Worm (Caenorhabditis elegans): ENCODE results near the gene Y105C5B.8.

The Y105C5B.8 gene

DNA sequence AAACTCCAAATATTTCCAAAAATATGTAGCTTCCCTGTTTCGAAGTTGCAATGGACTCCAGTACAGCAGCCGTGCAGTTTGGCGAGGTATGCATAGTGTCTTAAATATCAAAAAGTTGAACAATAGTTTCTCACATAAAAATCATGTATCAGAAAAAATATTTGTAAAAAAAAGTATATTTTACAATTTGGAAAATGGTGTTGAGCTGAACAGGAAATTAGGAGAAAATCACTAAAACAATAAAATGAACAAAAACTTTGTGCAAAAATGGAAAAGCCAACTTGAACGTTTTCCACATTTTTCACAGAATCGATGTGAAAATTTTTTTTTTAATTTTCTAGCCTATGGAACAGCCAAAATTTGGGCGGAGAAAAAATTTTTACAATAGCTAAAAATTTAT lies at the start of gene Y105C5B.8:
Y105C5B.8 (minus strand) TSS at position 101 of the 400 bp plus-strand sequence.
- TF ChIP-seq him-1 (tag; optimal IDR thresholded peaks at IDR 0.05), result no peak
- no peak for TF ChIP-seq dao-5 (tag; optimal IDR thresholded peaks at IDR 0.05)
- no peak for TF ChIP-seq W03F9.2 (tag; optimal IDR thresholded peaks at IDR 0.05)

DNA sequence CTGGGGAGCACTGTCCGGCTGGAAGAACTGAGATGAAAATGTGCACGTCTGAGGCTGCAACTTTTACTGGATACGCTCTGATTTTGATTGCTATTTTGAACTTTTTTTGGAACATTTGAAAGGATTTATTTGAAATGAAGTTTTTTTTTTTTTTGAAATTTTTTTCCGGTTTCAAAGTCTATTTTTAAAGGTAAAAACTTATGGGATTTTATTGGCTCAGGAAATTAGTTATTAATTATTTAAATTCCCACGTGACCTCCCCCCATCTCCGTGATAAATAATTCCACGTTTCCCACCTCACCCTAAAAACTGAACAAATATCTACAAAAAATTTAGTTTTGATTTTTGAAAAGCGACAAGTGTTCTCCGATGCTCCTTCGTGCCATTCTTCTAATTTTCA lies 37.7 kb upstream of the Y105C5B.8 start, which contains the start of gene Y105C5B.18:
Y105C5B.18 (plus strand) TSS at position 301 of the 400 bp plus-strand sequence.
- TF ChIP-seq him-1 (tag; optimal IDR thresholded peaks at IDR 0.05) (no peak), dao-5 (tag; optimal IDR thresholded peaks at IDR 0.05) (no peak), W03F9.2 (tag; optimal IDR thresholded peaks at IDR 0.05) (no peak)

DNA sequence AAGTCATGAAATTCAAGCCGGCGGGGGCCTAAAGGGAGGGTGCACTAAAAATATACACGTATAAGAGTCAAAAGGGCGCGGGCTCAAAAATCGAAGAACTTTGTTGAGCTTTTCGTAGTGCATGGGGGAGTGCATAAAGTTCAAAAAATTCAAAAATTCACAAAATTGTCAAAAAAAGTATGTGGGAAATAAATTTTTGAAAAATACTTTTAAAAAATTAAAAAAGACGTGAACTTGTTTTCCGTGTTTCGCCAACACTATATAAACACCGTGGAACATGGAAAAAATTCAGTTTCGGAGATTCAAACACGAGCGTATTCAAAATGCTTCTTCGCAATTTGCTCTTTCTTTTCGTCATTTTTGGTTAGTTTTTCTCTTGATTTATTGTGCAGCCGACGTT lies 36.2 kb upstream of the Y105C5B.8 start, which contains the start of gene Y105C5B.17:
Y105C5B.17 (plus strand) TSS at position 301 of the 400 bp plus-strand sequence.
- TF ChIP-seq him-1 (tag; optimal IDR thresholded peaks at IDR 0.05) (no peak), W03F9.2 (tag; optimal IDR thresholded peaks at IDR 0.05) (no peak), dao-5 (tag; optimal IDR thresholded peaks at IDR 0.05) (no peak)

DNA sequence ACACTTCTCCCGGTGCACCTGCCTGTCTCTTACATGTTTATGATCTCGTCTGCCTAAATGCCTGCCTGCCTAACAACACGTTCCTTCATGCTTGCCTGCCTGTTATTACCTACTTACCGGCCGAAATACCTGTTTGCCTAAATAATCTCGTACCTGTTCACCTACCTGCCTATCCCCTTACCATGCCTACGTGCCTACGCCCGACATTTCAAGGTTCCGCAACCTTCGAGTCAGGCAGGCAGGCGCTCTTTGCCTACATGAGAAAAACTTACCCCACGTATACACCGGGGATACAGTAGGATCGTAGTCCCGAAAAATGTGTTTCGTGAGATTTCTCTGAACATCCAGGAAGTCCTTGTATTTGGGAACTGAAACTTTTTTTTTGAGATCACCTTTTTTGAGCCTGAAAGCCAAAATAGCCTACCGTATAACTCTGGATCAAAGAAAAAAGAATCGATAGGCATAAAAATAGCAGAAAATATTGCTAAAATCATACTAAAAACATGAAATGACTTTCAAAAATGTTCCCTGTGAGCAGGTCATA lies 35.6 kb upstream of the Y105C5B.8 start, which contains the start of gene lgc-19:
lgc-19 (minus strand) TSS at position 494 of the 544 bp plus-strand sequence.
- TF ChIP-seq dao-5 (tag; optimal IDR thresholded peaks at IDR 0.05), result no peak
- TF ChIP-seq him-1 (tag; optimal IDR thresholded peaks at IDR 0.05), result no peak
- TF ChIP-seq W03F9.2 (tag; optimal IDR thresholded peaks at IDR 0.05), result no peak

DNA sequence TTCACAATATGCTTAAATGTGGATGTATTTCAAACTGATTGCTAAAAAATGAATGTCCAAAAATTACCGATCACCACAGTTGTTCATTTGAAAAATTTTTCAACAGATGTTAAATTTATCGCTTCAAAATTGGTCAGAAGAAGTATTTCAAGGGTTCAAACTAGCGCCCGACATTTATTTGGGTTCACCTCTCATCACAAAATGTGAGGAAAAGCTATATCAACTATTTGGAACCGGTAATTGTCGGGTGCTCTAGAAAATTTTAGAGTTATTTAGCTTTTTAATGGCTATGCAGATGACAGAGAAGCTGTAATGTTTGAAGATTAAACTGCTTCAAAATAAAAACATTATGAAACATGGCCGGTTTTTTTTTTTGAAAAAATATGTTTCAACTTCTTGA lies 34.4 kb upstream of the Y105C5B.8 start:
- TF ChIP-seq W03F9.2 (tag; optimal IDR thresholded peaks at IDR 0.05) (no peak), dao-5 (tag; optimal IDR thresholded peaks at IDR 0.05) (no peak), him-1 (tag; optimal IDR thresholded peaks at IDR 0.05) (no peak)

DNA sequence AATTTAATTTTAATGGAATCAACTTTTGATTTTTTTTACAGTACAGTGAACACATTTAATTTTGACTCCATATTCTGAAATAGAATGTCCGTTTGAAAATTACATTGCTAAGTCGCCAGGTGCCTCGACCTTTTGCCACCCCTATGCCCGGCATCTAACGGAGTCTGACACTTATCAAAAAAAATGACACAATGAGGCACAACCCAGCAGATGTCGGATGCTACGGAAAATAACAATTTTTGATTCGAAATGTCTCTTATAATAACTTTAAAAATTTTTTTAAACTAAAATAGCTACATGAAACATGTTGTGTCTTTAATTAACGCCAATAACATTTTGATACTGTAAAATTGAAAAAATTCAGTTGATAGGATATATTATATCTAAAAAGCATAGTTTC lies 28.7 kb upstream of the Y105C5B.8 start:
- TF ChIP-seq him-1 (tag; optimal IDR thresholded peaks at IDR 0.05) (no peak), W03F9.2 (tag; optimal IDR thresholded peaks at IDR 0.05) (no peak), dao-5 (tag; optimal IDR thresholded peaks at IDR 0.05) (no peak)

DNA sequence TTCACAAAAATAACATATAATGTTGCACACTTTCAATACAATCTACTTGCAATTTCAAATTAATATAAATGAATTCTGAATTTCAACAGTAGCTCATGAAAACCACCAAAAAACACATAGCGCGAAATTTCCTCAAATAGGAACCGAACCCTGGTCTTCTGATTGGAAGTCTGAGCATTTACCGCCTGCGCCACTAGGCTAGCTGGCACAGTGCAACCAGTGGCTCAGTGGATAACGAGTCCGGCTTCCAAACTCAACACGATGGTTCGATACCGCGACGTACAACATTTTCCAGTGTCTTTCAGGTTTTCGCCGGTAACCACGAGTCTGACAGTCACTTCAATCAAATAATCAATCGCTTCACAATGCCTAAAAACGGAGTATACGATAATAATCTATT lies 27.0 kb upstream of the Y105C5B.8 start:
- TF ChIP-seq dao-5 (tag; optimal IDR thresholded peaks at IDR 0.05) (no peak), him-1 (tag; optimal IDR thresholded peaks at IDR 0.05) (no peak), W03F9.2 (tag; optimal IDR thresholded peaks at IDR 0.05) (no peak)

DNA sequence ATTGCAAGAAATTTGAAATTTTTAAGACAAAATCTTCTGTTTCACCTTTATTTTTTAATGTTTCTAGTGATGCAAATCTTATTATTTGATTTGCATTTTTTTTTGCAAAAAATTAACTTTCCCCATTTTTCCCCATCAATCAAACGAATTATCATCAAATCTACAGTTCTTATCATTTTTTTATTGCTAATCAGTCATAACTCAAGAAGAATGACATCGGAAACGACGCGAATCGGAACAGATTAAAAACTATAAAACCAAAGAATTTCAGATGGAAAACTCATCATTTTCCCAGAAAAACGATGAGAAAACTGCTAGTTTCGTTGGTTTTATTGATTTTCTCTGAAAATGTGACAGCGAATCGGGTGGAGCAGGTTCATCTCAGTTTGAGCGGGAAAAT lies 25.0 kb upstream of the Y105C5B.8 start, which contains the start of gene Y105C5B.15:
Y105C5B.15 (plus strand) TSS at position 297 of the 400 bp plus-strand sequence.
- no peak for TF ChIP-seq him-1 (tag; optimal IDR thresholded peaks at IDR 0.05)
- no peak for TF ChIP-seq dao-5 (tag; optimal IDR thresholded peaks at IDR 0.05)
- no peak for TF ChIP-seq W03F9.2 (tag; optimal IDR thresholded peaks at IDR 0.05)

DNA sequence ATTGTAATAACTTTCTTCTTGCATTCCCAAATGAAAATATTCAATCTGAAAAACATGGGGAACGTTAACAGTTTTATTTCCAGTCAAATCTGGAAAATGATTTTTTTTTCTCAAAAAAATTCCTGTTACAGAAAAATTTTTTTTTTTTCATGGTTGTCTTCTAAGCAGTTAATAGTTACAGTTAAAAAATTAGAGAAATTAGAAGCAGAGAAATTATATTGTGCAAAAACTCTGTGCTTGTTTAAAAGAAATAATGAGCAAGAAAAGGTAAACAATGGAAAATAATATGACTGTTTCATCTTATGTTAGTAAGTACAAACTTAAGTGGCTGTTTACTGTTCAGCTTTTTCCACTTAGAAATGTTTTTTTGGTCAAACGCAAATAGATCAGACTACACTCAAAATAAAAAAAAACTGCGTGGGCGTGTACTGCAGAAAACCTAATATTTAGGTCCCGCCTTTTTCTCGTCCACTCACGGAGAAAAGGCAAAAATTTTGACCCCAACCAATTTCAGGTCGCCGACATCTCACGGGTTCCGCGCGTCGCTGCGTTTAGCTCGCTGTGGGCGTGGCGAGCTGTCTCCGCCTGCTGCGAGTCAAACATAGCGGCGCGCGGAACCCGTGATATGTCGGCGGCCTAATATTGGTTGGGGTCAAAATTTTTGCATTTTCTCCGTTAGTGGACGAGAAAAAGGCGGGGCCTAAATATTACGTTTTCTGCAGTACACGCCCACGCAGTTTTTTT lies 24.4 kb upstream of the Y105C5B.8 start, which contains the start of gene ifas-3:
ifas-3 (minus strand) TSS at position 51 of the 744 bp plus-strand sequence.
- TF ChIP-seq W03F9.2 (tag; optimal IDR thresholded peaks at IDR 0.05), result no peak
- no peak for TF ChIP-seq him-1 (tag; optimal IDR thresholded peaks at IDR 0.05)

DNA sequence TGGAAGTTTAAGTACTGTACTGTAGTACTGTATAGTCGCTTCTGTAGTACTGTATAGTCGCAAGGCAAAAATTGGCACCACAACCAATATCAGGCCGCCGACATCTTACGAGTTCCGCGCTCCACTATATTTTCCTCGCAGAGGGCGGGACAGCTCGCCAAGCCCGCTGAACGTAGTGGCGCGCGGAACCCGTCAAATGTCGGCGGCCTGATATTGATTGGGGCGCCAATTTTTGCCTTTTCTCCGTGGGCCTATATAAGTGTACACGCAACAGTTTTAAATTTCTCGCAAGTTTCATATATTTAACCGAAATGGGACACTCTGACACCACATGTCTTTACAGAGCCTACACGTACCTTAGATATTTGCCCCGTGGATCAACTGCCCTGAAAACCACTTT lies 23.3 kb upstream of the Y105C5B.8 start:
- TF ChIP-seq him-1 (tag; optimal IDR thresholded peaks at IDR 0.05), result no peak
- no peak for TF ChIP-seq W03F9.2 (tag; optimal IDR thresholded peaks at IDR 0.05)
- TF ChIP-seq dao-5 (tag; optimal IDR thresholded peaks at IDR 0.05), result no peak

DNA sequence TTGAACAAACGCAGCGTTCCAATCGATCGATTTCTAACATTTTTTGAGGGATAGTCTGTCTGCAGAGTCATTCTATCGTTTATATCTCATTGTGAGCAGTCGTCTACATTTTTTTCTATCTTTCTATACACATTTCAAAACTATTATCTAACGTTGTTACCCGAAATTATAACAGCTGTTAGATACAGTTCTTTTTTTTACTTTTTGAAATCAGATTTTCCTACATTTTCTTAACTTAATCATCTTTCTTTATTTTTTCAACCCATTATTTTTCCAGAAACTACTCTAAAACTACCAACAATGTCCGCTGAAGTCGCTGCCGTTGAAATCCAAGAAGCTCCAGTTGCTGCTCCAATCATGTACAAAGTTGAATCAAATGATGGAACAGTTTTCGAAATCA lies 19.9 kb upstream of the Y105C5B.8 start, which contains the start of gene skr-10:
skr-10 (plus strand) TSS at position 301 of the 400 bp plus-strand sequence.
- no peak for TF ChIP-seq dao-5 (tag; optimal IDR thresholded peaks at IDR 0.05)
- TF ChIP-seq him-1 (tag; optimal IDR thresholded peaks at IDR 0.05), result no peak
- no peak for TF ChIP-seq W03F9.2 (tag; optimal IDR thresholded peaks at IDR 0.05)

DNA sequence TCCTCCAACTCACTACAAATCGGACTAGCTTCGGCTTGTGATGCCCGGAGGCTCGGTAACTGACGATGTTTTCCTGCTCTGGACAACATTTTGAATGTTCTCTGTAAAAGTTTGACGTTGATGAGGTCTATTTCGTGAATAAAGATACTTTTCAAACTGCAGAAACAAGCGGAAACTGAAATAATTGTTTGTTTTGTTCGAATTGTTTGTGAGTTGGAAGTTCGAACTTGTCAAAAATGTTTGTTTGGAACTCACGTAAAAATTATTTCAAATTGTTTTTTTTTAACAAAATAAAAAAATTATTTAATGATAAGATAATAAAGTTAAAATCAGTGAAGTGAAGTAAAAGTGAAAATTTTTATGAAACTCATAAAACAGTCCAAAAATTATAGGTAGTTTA lies 14.8 kb upstream of the Y105C5B.8 start, which contains the start of gene Y105C5B.11:
Y105C5B.11 (minus strand) TSS at position 101 of the 400 bp plus-strand sequence.
- TF ChIP-seq dao-5 (tag; optimal IDR thresholded peaks at IDR 0.05) (no peak), W03F9.2 (tag; optimal IDR thresholded peaks at IDR 0.05) (no peak), him-1 (tag; optimal IDR thresholded peaks at IDR 0.05) (no peak)

DNA sequence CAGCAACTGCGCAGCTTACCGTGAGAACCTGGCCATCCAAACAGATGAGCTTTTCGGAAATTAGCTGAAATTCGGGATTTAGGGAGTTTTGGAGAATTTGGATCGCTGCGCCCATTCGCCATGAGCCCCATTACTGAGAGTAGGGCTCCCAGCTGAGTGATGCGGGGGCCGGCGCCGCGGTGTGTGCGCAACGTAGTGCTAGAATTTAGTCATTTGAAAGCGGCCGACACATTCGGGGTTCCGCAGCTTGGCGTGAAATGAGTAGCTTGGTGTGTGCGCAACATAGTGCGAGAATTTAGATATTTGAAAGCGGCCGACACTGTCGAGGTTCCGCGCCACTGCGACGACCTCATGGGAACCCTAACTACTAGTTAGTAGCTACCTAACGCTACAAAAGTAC lies 14.2 kb upstream of the Y105C5B.8 start:
- no peak for TF ChIP-seq W03F9.2 (tag; optimal IDR thresholded peaks at IDR 0.05)
- TF ChIP-seq him-1 (tag; optimal IDR thresholded peaks at IDR 0.05), result no peak
- no peak for TF ChIP-seq dao-5 (tag; optimal IDR thresholded peaks at IDR 0.05)

DNA sequence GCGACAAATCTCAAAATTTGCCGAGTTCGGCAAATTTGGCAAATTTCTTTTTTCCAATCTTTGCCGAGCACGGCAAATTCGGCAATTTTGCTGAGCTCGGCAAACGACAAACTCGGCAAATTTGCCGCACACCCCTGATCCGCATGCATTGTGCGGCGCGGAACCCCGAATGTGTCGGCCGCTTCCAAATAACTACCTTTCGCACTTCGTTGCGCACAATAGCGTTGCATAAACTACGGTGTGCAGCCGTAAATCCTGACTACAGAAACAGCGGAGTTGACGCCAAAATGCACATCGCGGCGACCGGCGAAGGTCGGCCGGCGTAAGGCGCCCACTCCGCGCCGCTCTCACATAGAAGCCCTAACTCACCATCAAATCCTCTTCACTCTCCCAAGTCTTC lies 11.8 kb upstream of the Y105C5B.8 start:
- TF ChIP-seq W03F9.2 (tag; optimal IDR thresholded peaks at IDR 0.05) (no peak), him-1 (tag; optimal IDR thresholded peaks at IDR 0.05) (no peak), dao-5 (tag; optimal IDR thresholded peaks at IDR 0.05) (no peak)
